Worm (Caenorhabditis elegans) whole organism, early embryonic: ENCODE measurements around the gene ZK938.3.

Experiments
- B0310.2 ChIP-seq: sonication (generic microtip); optimal IDR thresholded peaks from 2 replicates; lab custom pipeline; 2016; ENCODE audit warnings: mild to moderate bottlenecking, missing genetic modification characterization, missing compliant biosample characterization
- F13C5.2 ChIP-seq: sonication (generic microtip); optimal IDR thresholded peaks from 2 replicates; lab custom pipeline; 2017; ENCODE audit warnings: mild to moderate bottlenecking, missing genetic modification characterization, inconsistent platforms, missing compliant biosample characterization
- aly-1 ChIP-seq: sonication (generic microtip); optimal IDR thresholded peaks from 2 replicates; lab custom pipeline; 2016; ENCODE audit warnings: missing genetic modification characterization, missing compliant biosample characterization
- ama-1 ChIP-seq: fragments of 150-350 bp; optimal IDR thresholded peaks from 2 replicates; lab custom pipeline; 2014
- ceh-13 ChIP-seq: fragments of 200-800 bp; sonication (Bioruptor generic); optimal IDR thresholded peaks from 2 replicates; lab custom pipeline; 2018; ENCODE audit warnings: mild to moderate bottlenecking, missing genetic modification characterization, missing compliant biosample characterization
- ceh-36 ChIP-seq: sonication (generic microtip); optimal IDR thresholded peaks from 2 replicates; lab custom pipeline; 2016; ENCODE audit warnings: missing genetic modification characterization, inconsistent platforms, missing compliant biosample characterization
- ets-7 ChIP-seq: sonication (generic microtip); optimal IDR thresholded peaks from 2 replicates; lab custom pipeline; 2016; ENCODE audit warnings: missing genotype, missing genetic modification characterization, missing compliant biosample characterization
- flt-1 ChIP-seq: fragments of 200-800 bp; sonication (Bioruptor generic); IDR thresholded peaks from 2 replicates; pipeline ENCODE4 v1.3.6; 2022; ENCODE audit warnings: missing genetic modification characterization, missing compliant biosample characterization
- hmbx-1 ChIP-seq: sonication (generic microtip); optimal IDR thresholded peaks from 2 replicates; lab custom pipeline; 2016; ENCODE audit warnings: mild to moderate bottlenecking, missing genetic modification characterization, missing compliant biosample characterization
- hmg-4 ChIP-seq: fragments of 200-800 bp; sonication (Bioruptor generic); optimal IDR thresholded peaks from 2 replicates; lab custom pipeline; 2018; ENCODE audit warnings: mild to moderate bottlenecking, missing genetic modification characterization, missing compliant biosample characterization
- hnd-1 ChIP-seq: sonication (generic microtip); optimal IDR thresholded peaks from 2 replicates; lab custom pipeline; 2016; ENCODE audit warnings: missing genetic modification characterization, missing compliant biosample characterization
- pes-1 ChIP-seq: fragments of 200-800 bp; sonication (Bioruptor generic); IDR thresholded peaks from 2 replicates; pipeline ENCODE4 v1.3.6; 2022; ENCODE audit warnings: missing genetic modification reagents, missing genetic modification characterization, missing compliant biosample characterization
- scrt-1 ChIP-seq: fragments of 200-800 bp; sonication (Bioruptor generic); IDR thresholded peaks from 2 replicates; pipeline ENCODE4 v1.3.6; 2022; ENCODE audit warnings: missing genetic modification characterization, missing compliant biosample characterization
- sea-1 ChIP-seq: fragments of 200-800 bp; sonication (Bioruptor generic); conservative IDR thresholded peaks from 2 replicates; pipeline ENCODE4 v1.3.6; 2022; ENCODE audit warnings: missing genetic modification characterization, missing compliant biosample characterization
- tbx-11 ChIP-seq: fragments of 200-800 bp; sonication (Bioruptor generic); IDR thresholded peaks from 2 replicates; pipeline ENCODE4 v1.3.6; 2022; ENCODE audit warnings: missing genetic modification characterization, missing compliant biosample characterization
- tbx-37 ChIP-seq: fragments of 200-800 bp; sonication (Bioruptor generic); conservative IDR thresholded peaks from 2 replicates; pipeline ENCODE4 v1.3.6; 2022; ENCODE audit warnings: missing genetic modification reagents, missing genetic modification characterization, missing compliant biosample characterization
- tra-4 ChIP-seq: sonication (generic microtip); optimal IDR thresholded peaks from 2 replicates; lab custom pipeline; 2017; ENCODE audit warnings: missing genetic modification characterization, missing compliant biosample characterization

Gene ZK938.3

ce11 chrII:9831033-9831432 lies 2.7 kb downstream of the ZK938.3 start, which contains the start of gene ZK938.12:
Gene ZK938.12, plus strand, starts transcription at chrII:9831333.
- TF ChIP-seq hmbx-1 (tag; lab: Kevin White, UChicago) = no peak
- TF ChIP-seq aly-1 (tag; lab: Kevin White, UChicago) = no peak
- TF ChIP-seq tbx-37 (GFP tag; lab: Robert Waterston, UW) = no peak
- TF ChIP-seq ets-7 = no peak
- no peak for TF ChIP-seq sea-1 (GFP tag; lab: Robert Waterston, UW)
- no peak for TF ChIP-seq hmg-4
- no peak for TF ChIP-seq ceh-36 (tag; lab: Kevin White, UChicago)
- no peak for TF ChIP-seq F13C5.2 (tag; lab: Kevin White, UChicago)
- TF ChIP-seq flt-1 (GFP tag; lab: Robert Waterston, UW) = no peak
- no peak for TF ChIP-seq ceh-13 (GFP tag; lab: Kevin White, UChicago)

- TF ChIP-seq tbx-37 (GFP tag; lab: Robert Waterston, UW) = no peak
- no peak for TF ChIP-seq hmg-4
- TF ChIP-seq scrt-1 (GFP tag; lab: Robert Waterston, UW) = no peak
- TF ChIP-seq sea-1 (GFP tag; lab: Robert Waterston, UW) = no peak
- no peak for TF ChIP-seq F13C5.2 (tag; lab: Kevin White, UChicago)
- no peak for TF ChIP-seq hmbx-1 (tag; lab: Kevin White, UChicago)
- TF ChIP-seq ceh-36 (tag; lab: Kevin White, UChicago) = no peak
- no peak for TF ChIP-seq pes-1 (GFP tag; lab: Robert Waterston, UW)
- TF ChIP-seq tbx-11 (GFP tag; lab: Robert Waterston, UW) = no peak
- TF ChIP-seq tra-4 (tag; lab: Kevin White, UChicago) = no peak
- TF ChIP-seq ceh-13 (GFP tag; lab: Kevin White, UChicago) = no peak
- TF ChIP-seq hnd-1 (tag; lab: Kevin White, UChicago) = no peak
- TF ChIP-seq aly-1 (tag; lab: Kevin White, UChicago) = no peak
- no peak for TF ChIP-seq ets-7
- TF ChIP-seq ama-1 (lab: Kevin White, UChicago) = no peak
Observed at ce11 chrII:9829108-9829507, 4.6 kb downstream of the ZK938.3 start, which contains the start of gene ZK938.1. Gene ZK938.1, plus strand, starts transcription at chrII:9829408.

ce11 chrII:9828502-9828901 lies 5.3 kb downstream of the ZK938.3 start:
- TF ChIP-seq hnd-1 (tag; lab: Kevin White, UChicago) = no peak
- TF ChIP-seq B0310.2 (tag; lab: Kevin White, UChicago) = no peak
- TF ChIP-seq flt-1 (GFP tag; lab: Robert Waterston, UW) = no peak

ce11 chrII:9827852-9828251 lies 5.9 kb downstream of the ZK938.3 start, which contains the start of gene eyg-1:
Gene eyg-1, minus strand, starts transcription at chrII:9827952.
- no peak for TF ChIP-seq ets-7

- TF ChIP-seq tbx-37 (GFP tag; lab: Robert Waterston, UW) (no peak), B0310.2 (tag; lab: Kevin White, UChicago) (no peak), hmg-4 (no peak), ama-1 (lab: Kevin White, UChicago) (no peak), hnd-1 (tag; lab: Kevin White, UChicago) (no peak), aly-1 (tag; lab: Kevin White, UChicago) (no peak), tra-4 (tag; lab: Kevin White, UChicago) (no peak), sea-1 (GFP tag; lab: Robert Waterston, UW) (no peak), flt-1 (GFP tag; lab: Robert Waterston, UW) (no peak), ceh-13 (GFP tag; lab: Kevin White, UChicago) (no peak), pes-1 (GFP tag; lab: Robert Waterston, UW) (no peak), F13C5.2 (tag; lab: Kevin White, UChicago) (no peak), scrt-1 (GFP tag; lab: Robert Waterston, UW) (no peak), ceh-36 (tag; lab: Kevin White, UChicago) (no peak), tbx-11 (GFP tag; lab: Robert Waterston, UW) (no peak), ets-7 (no peak), hmbx-1 (tag; lab: Kevin White, UChicago) (no peak)
Observed at ce11 chrII:9826946-9827345, 6.8 kb downstream of the ZK938.3 start.

- TF ChIP-seq ama-1 (lab: Kevin White, UChicago) (no peak), ceh-36 (tag; lab: Kevin White, UChicago) (no peak), B0310.2 (tag; lab: Kevin White, UChicago) (no peak), ets-7 (no peak), scrt-1 (GFP tag; lab: Robert Waterston, UW) (no peak), aly-1 (tag; lab: Kevin White, UChicago) (no peak)
Observed at ce11 chrII:9807519-9807972, 26.2 kb downstream of the ZK938.3 start, which contains the start of gene cyp-13A8. Gene cyp-13A8, minus strand, starts transcription at chrII:9807569.

ce11 chrII:9803320-9803719 lies 30.4 kb downstream of the ZK938.3 start, which contains the start of gene cyp-13A7:
Gene cyp-13A7, plus strand, starts transcription at chrII:9803620.
- TF ChIP-seq F13C5.2 (tag; lab: Kevin White, UChicago) (no peak), hnd-1 (tag; lab: Kevin White, UChicago) (no peak), pes-1 (GFP tag; lab: Robert Waterston, UW) (no peak), flt-1 (GFP tag; lab: Robert Waterston, UW) (no peak)

- TF ChIP-seq sea-1 (GFP tag; lab: Robert Waterston, UW) = no peak
Observed at ce11 chrII:9802642-9803041, 31.1 kb downstream of the ZK938.3 start, which contains the start of gene cyp-13A6. Gene cyp-13A6, minus strand, starts transcription at chrII:9802821.
